Fruit fly (Drosophila melanogaster): ENCODE measurements around the gene CG7991.

CG7991 gene

dm6 chr3L:1740129-1740975, 65.8 kb downstream of the CG7991 start (continued):
- peak; percentile 40 for TF ChIP-seq fd59A (GFP tag; optimal IDR thresholded peaks at IDR 0.05)
- peak; percentile 56; the same call in 1 of the 2 replicates for TF ChIP-seq CG11294 (GFP tag; IDR thresholded peaks at IDR 0.05)
- TF ChIP-seq lz (GFP tag; optimal IDR thresholded peaks at IDR 0.05), result peak; percentile 75
- peak; percentile 18 for TF ChIP-seq CG8319 (GFP tag; optimal IDR thresholded peaks at IDR 0.05)

- TF ChIP-seq Lpt (GFP tag; optimal IDR thresholded peaks at IDR 0.05), result no peak
- TF ChIP-seq Sox15 (GFP tag; optimal IDR thresholded peaks at IDR 0.05), result peak; percentile 15
- no peak for TF ChIP-seq fd59A (GFP tag; optimal IDR thresholded peaks at IDR 0.05)
- TF ChIP-seq net (GFP tag; optimal IDR thresholded peaks at IDR 0.05), result peak; percentile 40
- peak; percentile 5 for TF ChIP-seq Sox14 (GFP tag; optimal IDR thresholded peaks at IDR 0.05)
- no peak for TF ChIP-seq CG10669 (GFP tag; optimal IDR thresholded peaks at IDR 0.05)
- peak; percentile 7 for TF ChIP-seq achi (GFP tag; optimal IDR thresholded peaks at IDR 0.05)
- TF ChIP-seq dac (GFP tag; optimal IDR thresholded peaks at IDR 0.05), result peak; percentile 3
- peak; percentile 22 for TF ChIP-seq lz (GFP tag; optimal IDR thresholded peaks at IDR 0.05)
- peak; percentile 38 for TF ChIP-seq OdsH (GFP tag; optimal IDR thresholded peaks at IDR 0.05)
- TF ChIP-seq Sox102F (GFP tag; optimal IDR thresholded peaks at IDR 0.05), result peak; percentile 15
- TF ChIP-seq CG8632 (GFP tag; optimal IDR thresholded peaks at IDR 0.05), result no peak
- peak; percentile 49 for TF ChIP-seq topi (GFP tag; optimal IDR thresholded peaks at IDR 0.05)
- TF ChIP-seq Hr39 (GFP tag; optimal IDR thresholded peaks at IDR 0.05), result peak; percentile 48
- peak; percentile 40 for TF ChIP-seq CG4318 (GFP tag; optimal IDR thresholded peaks at IDR 0.05)
- peak; percentile 60 for TF ChIP-seq CG31627 (GFP tag; optimal IDR thresholded peaks at IDR 0.05)
- TF ChIP-seq pdm3 (GFP tag; optimal IDR thresholded peaks at IDR 0.05), result peak; percentile 26
- no peak for TF ChIP-seq Ets96B (tag; optimal IDR thresholded peaks at IDR 0.05)
- TF ChIP-seq CG32006 (GFP tag; optimal IDR thresholded peaks at IDR 0.05), result peak; percentile 64
- TF ChIP-seq Hr4 (GFP tag; optimal IDR thresholded peaks at IDR 0.05), result peak; percentile 48
- TF ChIP-seq CG15336 (GFP tag; IDR thresholded peaks at IDR 0.05), result peak; percentile 40; the same call in 1 of the 2 replicates
- TF ChIP-seq Eip93F (GFP tag; optimal IDR thresholded peaks at IDR 0.05), result no peak
- TF ChIP-seq CG8319 (GFP tag; optimal IDR thresholded peaks at IDR 0.05), result no peak
- TF ChIP-seq CG11902 (GFP tag; optimal IDR thresholded peaks at IDR 0.05), result no peak
- TF ChIP-seq Blimp-1 (GFP tag; optimal IDR thresholded peaks at IDR 0.05), result no peak
- TF ChIP-seq eg (GFP tag; IDR thresholded peaks at IDR 0.05), result no peak; the same call in 2 of the 3 replicates
- peak; percentile 45 for TF ChIP-seq CG11294 (GFP tag; IDR thresholded peaks at IDR 0.05)
- TF ChIP-seq dsx (GFP tag; optimal IDR thresholded peaks at IDR 0.05; ENCODE audit: poor library complexity, severe bottlenecking), result no peak
- TF ChIP-seq CG16779 (tag; optimal IDR thresholded peaks at IDR 0.05), result no peak
- peak; percentile 35 for TF ChIP-seq Smox (GFP tag; optimal IDR thresholded peaks at IDR 0.05)
- no peak for TF ChIP-seq CG6276 (GFP tag; optimal IDR thresholded peaks at IDR 0.05)
- TF ChIP-seq Eip78C (GFP tag), result peak; percentile 65
- TF ChIP-seq cyc (GFP tag; optimal IDR thresholded peaks at IDR 0.05), result peak; percentile 25
- TF ChIP-seq fkh (GFP tag; optimal IDR thresholded peaks at IDR 0.05), result no peak
- no peak for TF ChIP-seq spab (GFP tag; optimal IDR thresholded peaks at IDR 0.05)
- peak; percentile 14 for TF ChIP-seq Eip75B (GFP tag; optimal IDR thresholded peaks at IDR 0.05)
- peak; percentile 38 for TF ChIP-seq CG6792 (GFP tag; optimal IDR thresholded peaks at IDR 0.05)
- TF ChIP-seq fd85E (GFP tag; optimal IDR thresholded peaks at IDR 0.05), result no peak
- TF ChIP-seq CG6854 (GFP tag; optimal IDR thresholded peaks at IDR 0.05), result no peak
- peak; percentile 18 for TF ChIP-seq CG34406 (GFP tag; optimal IDR thresholded peaks at IDR 0.05)
- TF ChIP-seq Gug (GFP tag; IDR thresholded peaks at IDR 0.05), result no peak
- peak; percentile 30 for TF ChIP-seq Met (GFP tag; optimal IDR thresholded peaks at IDR 0.05)
- TF ChIP-seq CG3919 (GFP tag; optimal IDR thresholded peaks at IDR 0.05), result peak; percentile 15
- TF ChIP-seq CG8119 (GFP tag; IDR thresholded peaks at IDR 0.05), result 0 out of 3 replicates have a peak, but pooled peaks have one; percentile 18
- peak; percentile 18 for TF ChIP-seq acj6 (GFP tag; optimal IDR thresholded peaks at IDR 0.05)
- TF ChIP-seq esn (GFP tag; optimal IDR thresholded peaks at IDR 0.05), result peak; percentile 41
- peak in 1 of 2 experiments; percentile 9 for TF ChIP-seq ss (GFP tag; optimal IDR thresholded peaks at IDR 0.05)
- no peak for TF ChIP-seq CG6163 (GFP tag; IDR thresholded peaks at IDR 0.05)
Measured at dm6 chr3L:1741107-1741506, 66.6 kb downstream of the CG7991 start.

Data from whole organism, prepupa.